Worm (Caenorhabditis elegans): ENCODE data around the gene hsp-90.

hsp-90 gene

DNA sequence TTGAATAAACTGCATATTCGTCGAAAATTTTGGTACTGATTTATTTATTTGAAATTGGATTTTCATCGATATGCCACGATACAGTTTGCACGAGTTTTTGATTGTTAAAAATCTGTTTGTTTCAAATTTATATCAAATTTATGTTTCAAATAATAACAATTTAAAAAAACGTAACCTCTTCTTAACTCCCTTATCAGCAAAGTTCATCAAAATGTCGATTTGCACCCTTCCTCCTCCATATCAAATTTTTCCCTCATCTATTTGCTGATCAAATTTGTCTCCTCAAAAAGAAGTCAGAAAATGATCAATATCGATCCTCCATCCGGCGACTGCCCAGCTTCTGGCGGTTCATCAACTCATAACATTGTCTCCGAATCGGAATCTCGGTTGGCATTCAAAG lies 26.4 kb downstream of the hsp-90 start, which contains the start of gene ssp-33:
TSS of gene ssp-33 (plus strand) at position 301 of the 400 bp plus-strand sequence.
- TF ChIP-seq grh-1 (GFP tag; IDR thresholded peaks at IDR 0.05) (no peak), ceh-63 (GFP tag; optimal IDR thresholded peaks at IDR 0.05) (no peak), nhr-237 (tag; optimal IDR thresholded peaks at IDR 0.05) (no peak), efl-1 (optimal IDR thresholded peaks at IDR 0.05) (no peak), efl-1 (GFP tag; optimal IDR thresholded peaks at IDR 0.05 in 1 of 2) (no peak), pqm-1 (tag; optimal IDR thresholded peaks at IDR 0.05) (no peak), egl-13 (tag; optimal IDR thresholded peaks at IDR 0.05) (no peak), fos-1 (tag; optimal IDR thresholded peaks at IDR 0.05) (no peak), C34B4.2 (tag; optimal IDR thresholded peaks at IDR 0.05) (no peak), unc-86 (tag; optimal IDR thresholded peaks at IDR 0.05) (no peak), lin-14 (GFP tag; optimal IDR thresholded peaks at IDR 0.05) (no peak), hlh-4 (tag; optimal IDR thresholded peaks at IDR 0.05) (no peak), dsc-1 (tag; optimal IDR thresholded peaks at IDR 0.05) (no peak), dpl-1 (GFP tag; optimal IDR thresholded peaks at IDR 0.05) (no peak), fkh-4 (tag; optimal IDR thresholded peaks at IDR 0.05; ENCODE audit: borderline replicate concordance) (no peak)

ce11 chrV:14712316-14712715 lies 27.6 kb downstream of the hsp-90 start, which contains the start of gene R08A2.5:
TSS of gene R08A2.5 (plus strand) at chrV:14712616.
- TF ChIP-seq aha-1 (tag; optimal IDR thresholded peaks at IDR 0.05) (no peak), F16B12.6 (tag; optimal IDR thresholded peaks at IDR 0.05) (no peak), tlp-1 (tag; optimal IDR thresholded peaks at IDR 0.05) (no peak), nhr-20 (tag; optimal IDR thresholded peaks at IDR 0.05) (no peak), unc-62 (GFP tag; optimal IDR thresholded peaks at IDR 0.05) (no peak), pax-3 (tag; optimal IDR thresholded peaks at IDR 0.05) (no peak), unc-130 (tag; optimal IDR thresholded peaks at IDR 0.05) (no peak), swsn-7 (tag; optimal IDR thresholded peaks at IDR 0.05) (no peak), skn-1 (tag; optimal IDR thresholded peaks at IDR 0.05) (no peak), nhr-90 (tag; optimal IDR thresholded peaks at IDR 0.05; ENCODE audit: poor library complexity) (no peak), jun-1 (tag; optimal IDR thresholded peaks at IDR 0.05) (no peak), ceh-88 (GFP tag; IDR thresholded peaks at IDR 0.05) (no peak), ceh-82 (tag; optimal IDR thresholded peaks at IDR 0.05) (no peak), ztf-4 (tag; optimal IDR thresholded peaks at IDR 0.05) (no peak), hlh-4 (tag; optimal IDR thresholded peaks at IDR 0.05) (no peak), vab-15 (tag; optimal IDR thresholded peaks at IDR 0.05) (no peak), irx-1 (tag; optimal IDR thresholded peaks at IDR 0.05) (no peak), nhr-19 (GFP tag; conservative IDR thresholded peaks at IDR 0.05) (no peak)

ce11 chrV:14715608-14716007 lies 30.9 kb downstream of the hsp-90 start, which contains the start of gene R08A2.2:
TSS of gene R08A2.2 (minus strand) at chrV:14715708.
- TF ChIP-seq aha-1 (tag; optimal IDR thresholded peaks at IDR 0.05) = no peak
- TF ChIP-seq unc-98 (GFP tag; IDR thresholded peaks at IDR 0.05) = no peak
- TF ChIP-seq lin-14 (GFP tag; optimal IDR thresholded peaks at IDR 0.05) = no peak
- no peak for TF ChIP-seq sup-37 (GFP tag; optimal IDR thresholded peaks at IDR 0.05)
- no peak for TF ChIP-seq nhr-84 (tag; optimal IDR thresholded peaks at IDR 0.05)
- TF ChIP-seq mef-2 (tag; optimal IDR thresholded peaks at IDR 0.05) = no peak
- TF ChIP-seq pag-3 (tag; optimal IDR thresholded peaks at IDR 0.05; ENCODE audit: borderline replicate concordance, insufficient read depth) = no peak
- no peak for TF ChIP-seq nhr-12 (tag; optimal IDR thresholded peaks at IDR 0.05)
- no peak for TF ChIP-seq fkh-4 (tag; optimal IDR thresholded peaks at IDR 0.05; ENCODE audit: borderline replicate concordance)
- no peak for TF ChIP-seq nhr-76 (tag; optimal IDR thresholded peaks at IDR 0.05)
- TF ChIP-seq ces-1 (GFP tag; optimal IDR thresholded peaks at IDR 0.05) = no peak
